Fruit fly (Drosophila melanogaster): ENCODE data around the gene CG5334.

The CG5334 gene

DNA sequence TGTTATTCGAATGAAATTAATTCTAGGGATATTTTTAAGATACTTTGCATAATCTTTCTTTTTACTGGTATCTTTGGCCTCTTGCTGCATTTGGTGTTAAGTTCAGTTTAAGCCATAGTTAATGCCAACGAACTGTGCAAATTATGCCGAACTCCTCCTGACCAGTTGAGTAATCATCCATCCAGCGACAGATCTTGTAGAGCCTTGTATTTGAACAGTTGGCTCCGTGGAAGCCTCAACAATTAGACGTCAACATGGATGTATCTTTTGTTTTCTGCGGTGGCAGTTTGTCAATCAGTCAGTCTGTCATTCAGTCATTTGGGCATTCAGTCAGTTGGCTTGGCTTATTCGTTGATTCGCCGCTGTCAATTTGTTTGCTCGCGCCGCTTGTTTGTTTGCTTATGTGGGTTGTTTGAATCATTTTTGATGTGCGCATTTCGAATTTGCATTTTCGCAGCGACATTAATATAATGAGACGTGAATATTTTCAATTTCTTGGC is 27.6 kb downstream of the CG5334 start:
- TF ChIP-seq h (optimal IDR thresholded peaks at IDR 0.05): no peak
- no peak for TF ChIP-seq ttk (optimal IDR thresholded peaks at IDR 0.05)
- TF ChIP-seq insv (optimal IDR thresholded peaks at IDR 0.05): no peak
- TF ChIP-seq psq (optimal IDR thresholded peaks at IDR 0.05): no peak
- no peak for TF ChIP-seq Myc (optimal IDR thresholded peaks at IDR 0.05)
- no peak for TF ChIP-seq Sin3A (optimal IDR thresholded peaks at IDR 0.05)

- TF ChIP-seq insv (optimal IDR thresholded peaks at IDR 0.05) (no peak), h (optimal IDR thresholded peaks at IDR 0.05) (no peak), Myc (optimal IDR thresholded peaks at IDR 0.05) (no peak), ttk (optimal IDR thresholded peaks at IDR 0.05) (no peak), Sin3A (optimal IDR thresholded peaks at IDR 0.05) (no peak), psq (optimal IDR thresholded peaks at IDR 0.05) (no peak)
These were observed 30.5 kb downstream of the CG5334 start for dm6 chrX:14805646-14806045.

dm6 chrX:14810433-14810832 is 35.3 kb downstream of the CG5334 start:
- TF ChIP-seq h (optimal IDR thresholded peaks at IDR 0.05) (no peak), insv (optimal IDR thresholded peaks at IDR 0.05) (no peak), Sin3A (optimal IDR thresholded peaks at IDR 0.05) (no peak), Myc (optimal IDR thresholded peaks at IDR 0.05) (no peak), psq (optimal IDR thresholded peaks at IDR 0.05) (no peak), ttk (optimal IDR thresholded peaks at IDR 0.05) (no peak)

- TF ChIP-seq ttk (optimal IDR thresholded peaks at IDR 0.05) (no peak), insv (optimal IDR thresholded peaks at IDR 0.05) (no peak), psq (optimal IDR thresholded peaks at IDR 0.05) (no peak), h (optimal IDR thresholded peaks at IDR 0.05) (no peak), Myc (optimal IDR thresholded peaks at IDR 0.05) (no peak), Sin3A (optimal IDR thresholded peaks at IDR 0.05) (no peak)
These were observed 37.1 kb downstream of the CG5334 start for dm6 chrX:14812239-14812638.

DNA sequence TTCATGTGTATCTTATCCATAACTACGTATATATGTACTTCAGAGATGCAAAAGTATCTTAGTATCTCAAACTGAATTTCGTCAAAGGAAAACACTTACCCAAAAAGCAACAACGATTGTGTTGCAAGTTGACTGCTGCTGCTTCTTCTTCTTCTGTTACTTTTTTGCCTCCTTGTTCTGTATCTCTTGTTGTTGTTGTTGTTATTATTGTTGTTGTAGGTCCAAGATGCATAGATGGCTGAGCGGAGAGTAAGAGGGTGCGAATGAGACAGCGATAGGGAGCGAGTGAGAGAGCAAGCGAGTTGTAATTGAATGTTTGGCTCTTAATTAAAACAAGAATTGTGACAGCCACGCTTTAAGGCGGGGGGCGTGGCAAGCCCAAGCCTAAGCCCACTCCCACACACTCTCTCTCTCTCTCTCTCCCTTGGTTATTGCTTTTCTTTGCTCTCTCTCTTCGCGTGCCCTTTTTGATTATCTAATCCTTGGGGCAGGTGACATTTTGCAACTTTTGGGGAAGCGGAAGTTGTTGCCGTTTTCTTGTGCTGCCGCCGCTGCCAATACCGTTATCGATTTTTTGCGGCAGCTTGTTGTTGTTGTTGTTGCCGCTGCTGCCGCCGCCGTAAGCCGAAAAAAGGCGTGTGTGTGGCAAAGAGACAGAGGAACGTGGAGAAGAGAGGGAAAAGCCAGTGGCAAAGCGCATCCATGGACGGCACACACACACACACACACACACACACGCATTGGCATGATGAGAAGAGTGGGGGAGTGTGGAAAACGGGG is 49.8 kb downstream of the CG5334 start:
- TF ChIP-seq ttk (optimal IDR thresholded peaks at IDR 0.05) (no peak), h (optimal IDR thresholded peaks at IDR 0.05) (no peak), Sin3A (optimal IDR thresholded peaks at IDR 0.05) (no peak), Myc (optimal IDR thresholded peaks at IDR 0.05) (no peak), psq (optimal IDR thresholded peaks at IDR 0.05) (no peak), insv (optimal IDR thresholded peaks at IDR 0.05) (no peak)

- no peak for TF ChIP-seq h (optimal IDR thresholded peaks at IDR 0.05)
These were observed 50.3 kb downstream of the CG5334 start for dm6 chrX:14825470-14825787.

Data from Kc167 (cell line).